Worm (Caenorhabditis elegans) whole organism, L2 larva: ENCODE measurements around the gene F45E12.5.

Experiments
- aly-2 ChIP-seq: fragments of 150-350 bp; optimal IDR thresholded peaks from 2 replicates; lab custom pipeline; 2014; ENCODE audit warnings: missing biosample characterization, missing genetic modification characterization
- ama-1 ChIP-seq: fragments of 150-350 bp; optimal IDR thresholded peaks from 2 replicates; lab custom pipeline; 2018; ENCODE audit warnings: inconsistent platforms
- ceh-16 ChIP-seq: fragments of 150-350 bp; optimal IDR thresholded peaks from 2 replicates; lab custom pipeline; 2014; ENCODE audit warnings: missing biosample characterization, missing genetic modification characterization
- ceh-82 ChIP-seq: fragments of 150-350 bp; optimal IDR thresholded peaks from 2 replicates; lab custom pipeline; 2014; ENCODE audit warnings: missing biosample characterization, missing genetic modification characterization
- elt-3 ChIP-seq: sonication (generic microtip); optimal IDR thresholded peaks from 2 replicates; lab custom pipeline; 2017; ENCODE audit warnings: missing biosample characterization, missing genetic modification characterization
- lin-13 ChIP-seq: fragments of 150-350 bp; optimal IDR thresholded peaks from 2 replicates; lab custom pipeline; 2014; ENCODE audit warnings: missing biosample characterization, missing genetic modification reagents, missing genetic modification characterization
- lin-39 ChIP-seq: fragments of 150-350 bp; optimal IDR thresholded peaks from 2 replicates; lab custom pipeline; 2014; ENCODE audit warnings: missing biosample characterization, missing genetic modification reagents, missing genetic modification characterization
- nhr-6 ChIP-seq: fragments of 150-350 bp; optimal IDR thresholded peaks from 2 replicates; lab custom pipeline; 2014; ENCODE audit warnings: missing biosample characterization, missing genetic modification characterization
- unc-39 ChIP-seq: fragments of 150-350 bp; optimal IDR thresholded peaks from 2 replicates; lab custom pipeline; 2014; ENCODE audit warnings: missing biosample characterization, missing genetic modification characterization
- unc-55 ChIP-seq: fragments of 150-350 bp; sonication (generic microtip); optimal IDR thresholded peaks from 3 replicates; lab custom pipeline; 2014; ENCODE audit warnings: missing biosample characterization, missing genetic modification reagents, missing genetic modification characterization
- unc-62 ChIP-seq: fragments of 150-350 bp; optimal IDR thresholded peaks from 2 replicates; lab custom pipeline; 2014; ENCODE audit warnings: missing biosample characterization, missing genetic modification reagents, missing genetic modification characterization
- zag-1 ChIP-seq: fragments of 150-350 bp; optimal IDR thresholded peaks from 2 replicates; lab custom pipeline; 2014; ENCODE audit warnings: missing biosample characterization, missing genetic modification characterization

- no peak for TF ChIP-seq unc-55 (GFP tag; lab: Kevin White, UChicago)
- no peak for TF ChIP-seq ama-1
- no peak for TF ChIP-seq unc-62
- no peak for TF ChIP-seq nhr-6 (tag; lab: Kevin White, UChicago)
- TF ChIP-seq lin-13 = no peak
- TF ChIP-seq lin-39 (tag; lab: Kevin White, UChicago) = no peak
- TF ChIP-seq ceh-82 (tag; lab: Kevin White, UChicago) = no peak
- no peak for TF ChIP-seq ceh-16 (tag; lab: Kevin White, UChicago)
- no peak for TF ChIP-seq zag-1
- no peak for TF ChIP-seq aly-2 (tag; lab: Kevin White, UChicago)
- TF ChIP-seq elt-3 (tag; lab: Kevin White, UChicago) = no peak
- no peak for TF ChIP-seq unc-39 (tag; lab: Kevin White, UChicago)
These were observed 11.7 kb downstream of the F45E12.5 start, which contains the start of gene puf-8 for ce11 chrII:7298197-7298682.
